Worm (Caenorhabditis elegans) whole organism, young adult: ENCODE results near the gene gpd-3.

Source experiments
- B0336.3 ChIP-seq: fragments of 200-800 bp; sonication (Bioruptor generic); IDR thresholded peaks from 2 replicates; pipeline ENCODE4 v1.3.6; 2022; ENCODE audit warnings: missing genetic modification characterization, missing compliant biosample characterization
- C06A6.2 ChIP-seq: fragments of 200-800 bp; sonication (Bioruptor generic); conservative IDR thresholded peaks from 2 replicates; pipeline ENCODE4 v1.3.6; 2022; ENCODE audit warnings: missing genetic modification characterization, missing compliant biosample characterization
- C17E4.6 ChIP-seq: fragments of 200-800 bp; sonication (Bioruptor generic); IDR thresholded peaks from 2 replicates; pipeline ENCODE4 v1.3.6; 2022; ENCODE audit warnings: missing genetic modification reagents, missing genetic modification characterization, missing compliant biosample characterization
- D2030.7 ChIP-seq: fragments of 200-800 bp; sonication (Bioruptor generic); IDR thresholded peaks from 2 replicates; pipeline ENCODE4 v1.3.6; 2022; ENCODE audit warnings: missing genetic modification reagents, missing genetic modification characterization, missing compliant biosample characterization
- F10E7.11 ChIP-seq: sonication (generic microtip); optimal IDR thresholded peaks from 2 replicates; lab custom pipeline; 2017; ENCODE audit warnings: mild to moderate bottlenecking, missing genetic modification characterization, moderate library complexity, missing compliant biosample characterization
- F37B4.10 ChIP-seq: fragments of 200-800 bp; sonication (Bioruptor generic); IDR thresholded peaks from 2 replicates; pipeline ENCODE4 v1.3.6; 2022; ENCODE audit warnings: missing genetic modification characterization, missing compliant biosample characterization
- F52B5.7 ChIP-seq: sonication (generic microtip); optimal IDR thresholded peaks from 2 replicates; lab custom pipeline; 2016; ENCODE audit warnings: mild to moderate bottlenecking, missing genetic modification characterization, missing compliant biosample characterization
- K11D2.4 ChIP-seq: fragments of 200-800 bp; sonication (Bioruptor generic); IDR thresholded peaks from 2 replicates; pipeline ENCODE4 v1.3.6; 2022; ENCODE audit warnings: missing genetic modification reagents, missing genetic modification characterization, missing compliant biosample characterization
- K12H6.12 ChIP-seq: fragments of 200-800 bp; sonication (Bioruptor generic); optimal IDR thresholded peaks from 2 replicates; lab custom pipeline; 2018; ENCODE audit warnings: mild to moderate bottlenecking, missing genetic modification characterization, missing compliant biosample characterization
- T07F8.4 ChIP-seq: sonication (generic microtip); optimal IDR thresholded peaks from 2 replicates; lab custom pipeline; 2016; ENCODE audit warnings: mild to moderate bottlenecking, missing genetic modification characterization, moderate library complexity, missing compliant biosample characterization
- T26A5.8 ChIP-seq: sonication (generic microtip); optimal IDR thresholded peaks from 2 replicates; lab custom pipeline; 2016; ENCODE audit warnings: missing genetic modification characterization, missing compliant biosample characterization
- Y56A3A.18 ChIP-seq: fragments of 200-800 bp; sonication (Bioruptor generic); IDR thresholded peaks from 2 replicates; pipeline ENCODE4 v1.3.6; 2022; ENCODE audit warnings: missing genetic modification reagents, missing genetic modification characterization, missing compliant biosample characterization
- ama-1 ChIP-seq, 3 experiments: fragments of 150-350 bp in 1 of 3; sonication (generic microtip) in 2 of 3; optimal IDR thresholded peaks; 2 replicates each; lab custom pipeline; 2014 to 2018; ENCODE audit warnings: missing biosample characterization in 2 of 3, missing genetic modification characterization in 2 of 3, missing genetic modification reagents in 2 of 3
- aptf-2 ChIP-seq: fragments of 200-800 bp; sonication (Bioruptor generic); conservative IDR thresholded peaks from 2 replicates; pipeline ENCODE4 v1.3.6; 2022; ENCODE audit warnings: missing genetic modification reagents, missing genetic modification characterization, missing compliant biosample characterization
- aptf-3 ChIP-seq: fragments of 200-800 bp; sonication (Bioruptor generic); IDR thresholded peaks from 2 replicates; pipeline ENCODE4 v1.3.6; 2022; ENCODE audit warnings: missing genetic modification characterization, missing compliant biosample characterization
- attf-5 ChIP-seq: fragments of 200-800 bp; sonication (Bioruptor generic); optimal IDR thresholded peaks from 2 replicates; lab custom pipeline; 2018; ENCODE audit warnings: mild to moderate bottlenecking, missing genetic modification characterization, missing compliant biosample characterization
- attf-6 ChIP-seq: fragments of 200-800 bp; sonication (Bioruptor generic); IDR thresholded peaks from 2 replicates; pipeline ENCODE4 v1.3.6; 2022; ENCODE audit warnings: missing genetic modification reagents, missing genetic modification characterization, missing compliant biosample characterization
- cebp-1 ChIP-seq, 2 experiments: fragments of 200-800 bp in 1 of 2; sonication (Bioruptor generic) in 1 of 2; sonication (generic microtip) in 1 of 2; IDR thresholded peaks in 1 of 2; optimal IDR thresholded peaks in 1 of 2; 2 replicates each; pipeline versions ENCODE4 v1.3.6 to Lab custom; 2017 to 2022; ENCODE audit warnings: missing compliant biosample characterization in 2 of 2, missing genetic modification characterization in 2 of 2, mild to moderate bottlenecking in 1 of 2, missing genetic modification reagents in 1 of 2, moderate library complexity in 1 of 2
- dox-1 ChIP-seq: fragments of 200-800 bp; sonication (Bioruptor generic); IDR thresholded peaks from 2 replicates; pipeline ENCODE4 v1.3.6; 2022; ENCODE audit warnings: missing genetic modification reagents, missing genetic modification characterization, missing compliant biosample characterization
- dpff-1 ChIP-seq: sonication (generic microtip); optimal IDR thresholded peaks from 2 replicates; lab custom pipeline; 2017; ENCODE audit warnings: mild to moderate bottlenecking, missing genetic modification characterization, missing compliant biosample characterization
- egl-18 ChIP-seq: fragments of 200-800 bp; sonication (Bioruptor generic); IDR thresholded peaks from 2 replicates; pipeline ENCODE4 v1.3.6; 2022; ENCODE audit warnings: missing genetic modification reagents, missing genetic modification characterization, missing compliant biosample characterization
- egl-44 ChIP-seq: fragments of 200-800 bp; sonication (Bioruptor generic); IDR thresholded peaks from 2 replicates; pipeline ENCODE4 v1.3.6; 2022; ENCODE audit warnings: missing genetic modification reagents, missing genetic modification characterization, missing compliant biosample characterization
- egrh-3 ChIP-seq: fragments of 200-800 bp; sonication (Bioruptor generic); IDR thresholded peaks from 2 replicates; pipeline ENCODE4 v1.3.6; 2022; ENCODE audit warnings: missing genetic modification reagents, missing genetic modification characterization, missing compliant biosample characterization
- hsf-1 ChIP-seq: fragments of 200-800 bp; sonication (Bioruptor generic); IDR thresholded peaks from 2 replicates; pipeline ENCODE4 v1.3.6; 2022; ENCODE audit warnings: missing genetic modification reagents, missing genetic modification characterization, missing compliant biosample characterization
- lag-1 ChIP-seq: fragments of 200-800 bp; sonication (Bioruptor generic); IDR thresholded peaks from 2 replicates; pipeline ENCODE4 v1.3.6; 2022; ENCODE audit warnings: missing genetic modification reagents, missing genetic modification characterization, missing compliant biosample characterization
- lin-26 ChIP-seq: fragments of 200-800 bp; sonication (Bioruptor generic); IDR thresholded peaks from 2 replicates; pipeline ENCODE4 v1.3.6; 2022; ENCODE audit warnings: missing genetic modification reagents, missing genetic modification characterization, missing compliant biosample characterization
- lin-40 ChIP-seq: sonication (generic microtip); optimal IDR thresholded peaks from 2 replicates; lab custom pipeline; 2016; ENCODE audit warnings: missing genetic modification characterization, mild to moderate bottlenecking, missing compliant biosample characterization, missing genotype, missing genetic modification reagents
- lir-1 ChIP-seq: fragments of 200-800 bp; sonication (Bioruptor generic); conservative IDR thresholded peaks from 2 replicates; pipeline ENCODE4 v1.3.6; 2022; ENCODE audit warnings: missing genetic modification reagents, missing genetic modification characterization, missing compliant biosample characterization
- madf-3 ChIP-seq: fragments of 200-800 bp; sonication (Bioruptor generic); IDR thresholded peaks from 2 replicates; pipeline ENCODE4 v1.3.6; 2022; ENCODE audit warnings: missing genetic modification reagents, missing genetic modification characterization, missing compliant biosample characterization
- mcd-1 ChIP-seq: fragments of 200-800 bp; sonication (Bioruptor generic); IDR thresholded peaks from 2 replicates; pipeline ENCODE4 v1.3.6; 2022; ENCODE audit warnings: missing genetic modification reagents, missing genetic modification characterization, missing compliant biosample characterization
- mel-28 ChIP-seq: sonication (generic microtip); optimal IDR thresholded peaks from 2 replicates; lab custom pipeline; 2016; ENCODE audit warnings: borderline replicate concordance, mild to moderate bottlenecking, missing genetic modification characterization, missing compliant biosample characterization
- nfya-2 ChIP-seq: fragments of 200-800 bp; sonication (Bioruptor generic); IDR thresholded peaks from 2 replicates; pipeline ENCODE4 v1.3.6; 2022; ENCODE audit warnings: missing genetic modification reagents, missing genetic modification characterization, missing compliant biosample characterization
- nhr-80 ChIP-seq: sonication (generic microtip); optimal IDR thresholded peaks from 2 replicates; lab custom pipeline; 2016; ENCODE audit warnings: missing genetic modification characterization, missing compliant biosample characterization
- snpc-1.1 ChIP-seq: sonication (generic microtip); optimal IDR thresholded peaks from 2 replicates; lab custom pipeline; 2017; ENCODE audit warnings: missing genetic modification characterization, mild to moderate bottlenecking, missing compliant biosample characterization, antibody characterized with exemption, moderate library complexity, missing genotype, missing genetic modification reagents; ENCODE audit not compliant: insufficient read depth
- snpc-4 ChIP-seq, 5 experiments: fragments of 150-350 bp in 1 of 5; sonication (generic microtip) in 4 of 5; optimal IDR thresholded peaks; 2 replicates each; lab custom pipeline; 2014 to 2018; ENCODE audit warnings: missing genetic modification characterization in 5 of 5, missing biosample characterization in 3 of 5, antibody characterized with exemption in 2 of 5, mild to moderate bottlenecking in 2 of 5, missing compliant biosample characterization in 2 of 5, missing genotype in 2 of 5, moderate library complexity in 2 of 5, missing genetic modification reagents in 1 of 5
- somi-1 ChIP-seq: fragments of 200-800 bp; sonication (Bioruptor generic); optimal IDR thresholded peaks from 2 replicates; lab custom pipeline; 2018; ENCODE audit warnings: mild to moderate bottlenecking, missing genetic modification characterization, missing compliant biosample characterization
- sptf-2 ChIP-seq: fragments of 200-800 bp; sonication (Bioruptor generic); optimal IDR thresholded peaks from 2 replicates; lab custom pipeline; 2018; ENCODE audit warnings: mild to moderate bottlenecking, missing genetic modification characterization, missing compliant biosample characterization
- zfh-2 ChIP-seq: fragments of 200-800 bp; sonication (Bioruptor generic); conservative IDR thresholded peaks from 2 replicates; pipeline ENCODE4 v1.3.6; 2022; ENCODE audit warnings: missing genetic modification reagents, missing genetic modification characterization, missing compliant biosample characterization
- ztf-18 ChIP-seq: sonication (generic microtip); optimal IDR thresholded peaks from 2 replicates; lab custom pipeline; 2016; ENCODE audit warnings: missing genotype, mild to moderate bottlenecking, missing genetic modification characterization, missing compliant biosample characterization
- ztf-25 ChIP-seq: fragments of 200-800 bp; sonication (Bioruptor generic); IDR thresholded peaks from 2 replicates; pipeline ENCODE4 v1.3.6; 2022; ENCODE audit warnings: missing genetic modification reagents, missing genetic modification characterization, missing compliant biosample characterization
- ztf-26 ChIP-seq: sonication (generic microtip); optimal IDR thresholded peaks from 2 replicates; lab custom pipeline; 2017; ENCODE audit warnings: missing genetic modification characterization, missing compliant biosample characterization
- ztf-28 ChIP-seq: fragments of 200-800 bp; sonication (Bioruptor generic); IDR thresholded peaks from 2 replicates; pipeline ENCODE4 v1.3.6; 2022; ENCODE audit warnings: missing genetic modification reagents, missing genetic modification characterization, missing compliant biosample characterization

gpd-3 gene

DNA sequence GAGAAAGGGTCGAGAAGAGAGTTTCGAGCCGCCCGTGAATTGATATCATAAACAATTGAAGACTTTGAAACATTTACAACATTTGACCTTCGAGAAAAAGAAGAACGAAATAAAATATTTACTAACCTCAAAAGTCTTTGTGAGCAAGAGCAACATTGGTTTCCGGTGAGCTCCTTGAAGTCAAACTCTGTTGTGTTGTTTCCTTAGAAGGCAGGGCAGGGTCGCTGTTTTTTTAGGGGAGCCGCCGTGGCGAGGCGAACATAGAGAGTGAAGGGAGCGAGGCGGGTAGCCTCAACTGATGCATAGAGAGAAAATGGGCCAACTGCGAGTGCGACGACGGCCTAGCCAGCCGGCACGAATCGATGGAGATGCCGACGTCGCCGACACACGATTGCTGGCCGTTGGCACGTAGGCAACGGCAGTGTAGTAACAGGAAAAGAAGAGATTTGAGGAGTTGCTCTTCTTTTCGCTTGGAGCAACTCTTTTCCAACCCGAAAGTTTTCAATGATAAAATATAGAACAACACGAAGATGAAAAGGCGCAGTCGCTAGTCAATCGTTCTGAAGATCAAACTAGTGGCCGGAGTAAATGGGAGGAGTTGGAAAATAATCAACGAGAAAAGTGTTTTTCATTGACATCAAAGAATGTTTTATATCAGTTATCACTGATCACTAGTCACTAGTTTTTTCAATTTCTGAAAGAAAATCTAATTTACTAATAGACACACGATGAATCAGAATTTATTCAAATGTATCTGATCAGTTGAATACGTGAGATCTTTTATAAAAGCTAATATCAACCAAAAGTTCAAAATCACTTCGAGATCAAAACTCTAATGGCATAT, 3.1 kb upstream of the gpd-3 start, which contains the start of gene mai-1:
mai-1 (minus strand) TSS at position 557 of the 844 bp plus-strand sequence.
- TF ChIP-seq K11D2.4 (GFP tag; lab: Robert Waterston, UW), result peak; percentile 36; the same call in 1 of the 2 replicates
- peak; percentile 39 for TF ChIP-seq lin-40
- 0 out of 2 replicates have a peak, but pooled peaks have one; percentile 37 for TF ChIP-seq egl-44
- TF ChIP-seq cebp-1 (GFP tag; IDR thresholded peaks at IDR 0.05; lab: Robert Waterston, UW), result no peak
- TF ChIP-seq cebp-1 (tag; optimal IDR thresholded peaks at IDR 0.05; lab: Kevin White, UChicago), result peak; percentile 17
- TF ChIP-seq ama-1 (optimal IDR thresholded peaks at IDR 0.05; lab: Kevin White, UChicago), result peak; percentile 61
- no peak for TF ChIP-seq ama-1 (GFP tag; optimal IDR thresholded peaks at IDR 0.05; lab: Kevin White, UChicago)
- TF ChIP-seq F10E7.11 (tag; lab: Kevin White, UChicago), result no peak
- TF ChIP-seq attf-6 (GFP tag; lab: Robert Waterston, UW), result 0 out of 2 replicates have a peak, but pooled peaks have one; percentile 15
- peak; percentile 92 for TF ChIP-seq zfh-2
- peak; percentile 65 for TF ChIP-seq egrh-3 (GFP tag; lab: Robert Waterston, UW)
- peak; percentile 64 for TF ChIP-seq mcd-1 (GFP tag; lab: Robert Waterston, UW)
- TF ChIP-seq dox-1, result no peak
- peak; percentile 28 for TF ChIP-seq ztf-18
- peak; percentile 59 for TF ChIP-seq lin-26
- TF ChIP-seq mel-28, result no peak
- 0 out of 2 replicates have a peak, but pooled peaks have one; percentile 30 for TF ChIP-seq B0336.3 (GFP tag; lab: Robert Waterston, UW)
- TF ChIP-seq madf-3, result 0 out of 2 replicates have a peak, but pooled peaks have one; percentile 35

ce11 chrX:3115134-3116032, 2.2 kb upstream of the gpd-3 start:
- no peak for TF ChIP-seq ztf-25
- TF ChIP-seq attf-6 (GFP tag; lab: Robert Waterston, UW), result no peak
- peak; percentile 37; the same call in 1 of the 2 replicates for TF ChIP-seq C06A6.2 (GFP tag; lab: Robert Waterston, UW)
- no peak for TF ChIP-seq ztf-18
- TF ChIP-seq T26A5.8 (tag; lab: Kevin White, UChicago), result no peak
- TF ChIP-seq ama-1 (optimal IDR thresholded peaks at IDR 0.05; lab: Kevin White, UChicago), result peak; percentile 83
- no peak for TF ChIP-seq ama-1 (GFP tag; optimal IDR thresholded peaks at IDR 0.05; lab: Kevin White, UChicago)
- TF ChIP-seq F52B5.7, result no peak
- TF ChIP-seq dpff-1 (tag; lab: Kevin White, UChicago), result no peak
- no peak for TF ChIP-seq somi-1 (GFP tag; lab: Kevin White, UChicago)
- TF ChIP-seq ztf-28 (GFP tag; lab: Robert Waterston, UW), result no peak
- TF ChIP-seq T07F8.4 (tag; lab: Kevin White, UChicago), result no peak
- no peak for TF ChIP-seq aptf-3 (GFP tag; lab: Robert Waterston, UW)
- no peak for TF ChIP-seq lag-1
- TF ChIP-seq snpc-1.1 (tag; lab: Kevin White, UChicago), result no peak
- no peak for TF ChIP-seq F37B4.10 (GFP tag; lab: Robert Waterston, UW)
- TF ChIP-seq hsf-1, result no peak
- no peak for TF ChIP-seq F10E7.11 (tag; lab: Kevin White, UChicago)
- TF ChIP-seq nfya-2 (GFP tag; lab: Robert Waterston, UW), result no peak
- no peak for TF ChIP-seq egl-18 (GFP tag; lab: Robert Waterston, UW)
- TF ChIP-seq snpc-4 (GFP tag; optimal IDR thresholded peaks at IDR 0.05; lab: Kevin White, UChicago), result no peak
- TF ChIP-seq snpc-4 (tag; optimal IDR thresholded peaks at IDR 0.05; lab: Kevin White, UChicago), result no peak
- no peak for TF ChIP-seq C17E4.6 (GFP tag; lab: Robert Waterston, UW)
- 0 out of 2 replicates have a peak, but pooled peaks have one; percentile 18 for TF ChIP-seq Y56A3A.18
- no peak for TF ChIP-seq aptf-2 (GFP tag; lab: Robert Waterston, UW)
- no peak for TF ChIP-seq attf-5 (GFP tag; lab: Kevin White, UChicago)
- peak; percentile 26; the same call in 1 of the 2 replicates for TF ChIP-seq lir-1 (GFP tag; lab: Robert Waterston, UW)
- peak; percentile 23 for TF ChIP-seq nhr-80 (tag; lab: Kevin White, UChicago)
- no peak for TF ChIP-seq ztf-26
- no peak for TF ChIP-seq sptf-2 (GFP tag; lab: Kevin White, UChicago)
- TF ChIP-seq K12H6.12 (tag; lab: Kevin White, UChicago), result no peak
- no peak for TF ChIP-seq D2030.7 (GFP tag; lab: Robert Waterston, UW)
